Fruit fly (Drosophila melanogaster): ENCODE measurements around the gene Marcal1.
A peak's percentile ranks its signal among the peaks of the same experiment; 100 is the strongest.

Gene Marcal1

DNA sequence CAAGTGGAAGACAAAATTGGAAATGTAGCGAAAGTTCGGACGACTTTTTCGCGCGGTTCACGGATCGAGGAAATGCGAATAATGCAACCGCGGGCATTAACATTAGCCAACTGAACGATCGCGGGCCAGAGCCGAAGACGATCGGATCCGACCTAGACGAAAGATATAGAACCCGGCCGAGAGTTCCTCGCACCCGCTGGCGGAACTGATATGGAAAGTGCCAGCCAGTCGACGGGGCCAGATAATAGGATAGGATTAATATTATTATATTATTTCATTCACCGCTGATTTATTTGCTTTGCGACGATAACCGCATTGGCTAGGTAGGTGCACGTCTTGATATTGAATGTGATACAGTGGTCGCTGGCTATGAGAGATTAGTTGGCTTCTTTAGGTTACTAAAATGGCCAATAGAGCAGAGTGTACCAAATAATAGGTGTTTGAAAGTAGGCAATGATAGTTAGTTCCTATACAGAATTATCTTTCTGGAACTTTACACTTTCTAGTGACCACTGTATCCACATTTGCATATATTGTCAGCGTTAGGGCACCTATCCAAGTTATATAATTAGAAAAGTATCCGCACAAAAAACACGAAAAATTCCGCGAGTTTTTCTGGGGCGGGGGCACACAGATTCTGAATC is 44.2 kb downstream of the Marcal1 start (continued):
- TF ChIP-seq pros (GFP tag; optimal IDR thresholded peaks at IDR 0.05) = no peak
- TF ChIP-seq CG16779 (GFP tag; IDR thresholded peaks at IDR 0.05) = 0 out of 2 replicates have a peak, but pooled peaks have one; percentile 63
- peak; percentile 26 for TF ChIP-seq sug (tag; optimal IDR thresholded peaks at IDR 0.05)
- peak; percentile 21 for TF ChIP-seq sqz (GFP tag; optimal IDR thresholded peaks at IDR 0.05)
- no peak; the same call in 2 of the 3 replicates for TF ChIP-seq CG2199 (GFP tag; IDR thresholded peaks at IDR 0.05)
- TF ChIP-seq Gsc (GFP tag; IDR thresholded peaks at IDR 0.05) = 0 out of 2 replicates have a peak, but pooled peaks have one; percentile 33
- 0 out of 2 replicates have a peak, but pooled peaks have one; percentile 56 for TF ChIP-seq wdn (GFP tag; IDR thresholded peaks at IDR 0.05)
- no peak for TF ChIP-seq kni (GFP tag; optimal IDR thresholded peaks at IDR 0.05)
- TF ChIP-seq CG8290 (GFP tag; optimal IDR thresholded peaks at IDR 0.05) = no peak
- peak; percentile 75 to 90 for TF ChIP-seq CG8290 (tag; optimal IDR thresholded peaks at IDR 0.05)
- TF ChIP-seq ro (GFP tag; IDR thresholded peaks at IDR 0.05) = no peak
- TF ChIP-seq CG1529 (GFP tag; optimal IDR thresholded peaks at IDR 0.05) = no peak
- no peak for TF ChIP-seq pzg (GFP tag; optimal IDR thresholded peaks at IDR 0.05)
- TF ChIP-seq CG17186 (GFP tag; optimal IDR thresholded peaks at IDR 0.05) = no peak
- no peak for TF ChIP-seq NC2β (GFP tag; optimal IDR thresholded peaks at IDR 0.05)
- TF ChIP-seq CG8478 (optimal IDR thresholded peaks at IDR 0.05) = no peak
- TF ChIP-seq CG13624 (GFP tag; optimal IDR thresholded peaks at IDR 0.05) = peak; percentile 55
- TF ChIP-seq CG17912 (GFP tag; optimal IDR thresholded peaks at IDR 0.05) = no peak
- no peak for TF ChIP-seq CG10321 (GFP tag; IDR thresholded peaks at IDR 0.05)
- TF ChIP-seq CG18599 (GFP tag; optimal IDR thresholded peaks at IDR 0.05) = peak; percentile 78
- TF ChIP-seq fd64A (GFP tag; optimal IDR thresholded peaks at IDR 0.05) = peak; percentile 2
- TF ChIP-seq CG7271 (tag; optimal IDR thresholded peaks at IDR 0.05) = no peak
- TF ChIP-seq Bgb (GFP tag; IDR thresholded peaks at IDR 0.05; ENCODE audit: partially characterized antibody) = no peak
- TF ChIP-seq CG10147 (GFP tag; optimal IDR thresholded peaks at IDR 0.05) = peak; percentile 41
- TF ChIP-seq Sry-β (GFP tag; optimal IDR thresholded peaks at IDR 0.05) = no peak
- TF ChIP-seq Kr (GFP tag; optimal IDR thresholded peaks at IDR 0.05) = no peak
- TF ChIP-seq bcd (GFP tag; optimal IDR thresholded peaks at IDR 0.05) = peak; percentile 74
- no peak for TF ChIP-seq Eip74EF (GFP tag; optimal IDR thresholded peaks at IDR 0.05)
- no peak for TF ChIP-seq CG1832 (GFP tag; optimal IDR thresholded peaks at IDR 0.05)
- no peak for TF ChIP-seq Doc2 (GFP tag; IDR thresholded peaks at IDR 0.05)
- TF ChIP-seq CG6791 (GFP tag; IDR thresholded peaks at IDR 0.05; ENCODE audit: partially characterized antibody) = no peak
- peak; percentile 69 for TF ChIP-seq tap (tag; optimal IDR thresholded peaks at IDR 0.05)
- peak; percentile 67 for TF ChIP-seq NfI (GFP tag; optimal IDR thresholded peaks at IDR 0.05)
- peak; percentile 50 for TF ChIP-seq bab2 (GFP tag; optimal IDR thresholded peaks at IDR 0.05)
- peak; percentile 85 for TF ChIP-seq slbo (GFP tag; IDR thresholded peaks at IDR 0.05)
- no peak for TF ChIP-seq br (optimal IDR thresholded peaks at IDR 0.05)
- TF ChIP-seq hb (GFP tag; IDR thresholded peaks at IDR 0.05; ENCODE audit: partially characterized antibody) = no peak
- no peak for TF ChIP-seq da (GFP tag; optimal IDR thresholded peaks at IDR 0.05)
- peak; percentile 71 for TF ChIP-seq CG11456 (GFP tag; IDR thresholded peaks at IDR 0.05)
- TF ChIP-seq Lim3 (GFP tag; IDR thresholded peaks at IDR 0.05) = no peak
- peak; percentile 26 for TF ChIP-seq Hmx (GFP tag; optimal IDR thresholded peaks at IDR 0.05)
- TF ChIP-seq Sox100B (GFP tag; optimal IDR thresholded peaks at IDR 0.05) = peak; percentile 30
- TF ChIP-seq vnd (GFP tag; IDR thresholded peaks at IDR 0.05; ENCODE audit: partially characterized antibody) = no peak
- peak; percentile 24 for TF ChIP-seq CG31388 (GFP tag; optimal IDR thresholded peaks at IDR 0.05)
- TF ChIP-seq CG15601 (tag; optimal IDR thresholded peaks at IDR 0.05) = peak; percentile 43
- no peak for TF ChIP-seq CrebB (tag; optimal IDR thresholded peaks at IDR 0.05)
- peak; percentile 32 for TF ChIP-seq crc (GFP tag; optimal IDR thresholded peaks at IDR 0.05)
- TF ChIP-seq lmd (GFP tag; IDR thresholded peaks at IDR 0.05) = peak; percentile 82
- peak; percentile 83 for TF ChIP-seq dysf (GFP tag; IDR thresholded peaks at IDR 0.05)
- peak; percentile 41 for TF ChIP-seq Fer1 (GFP tag; optimal IDR thresholded peaks at IDR 0.05)
- peak; percentile 60; the same call in 1 of the 3 replicates for TF ChIP-seq CG11560 (tag; IDR thresholded peaks at IDR 0.05)

Measured in whole organism, embryonic.